Fruit fly (Drosophila melanogaster): Measurements from ENCODE around the gene eIF3e.

The eIF3e gene

dm6 chr3L:16805806-16806719 lies 19.3 kb upstream of the eIF3e start (continued):
- TF ChIP-seq chif (GFP tag; optimal IDR thresholded peaks at IDR 0.05), result peak in 1 of 2 experiments; percentile 26
- no peak for TF ChIP-seq CG5180 (GFP tag; optimal IDR thresholded peaks at IDR 0.05)
- no peak for TF ChIP-seq Max (GFP tag; optimal IDR thresholded peaks at IDR 0.05)
- TF ChIP-seq CG2678 (tag; optimal IDR thresholded peaks at IDR 0.05), result peak; percentile 73
- peak; percentile 10 for TF ChIP-seq fu2 (GFP tag; optimal IDR thresholded peaks at IDR 0.05)
- no peak for TF ChIP-seq cad (GFP tag; optimal IDR thresholded peaks at IDR 0.05)
- TF ChIP-seq H15 (GFP tag; IDR thresholded peaks at IDR 0.05), result no peak
- peak; percentile 51 for TF ChIP-seq sisA (GFP tag; IDR thresholded peaks at IDR 0.05)
- no peak for TF ChIP-seq vnd (GFP tag; IDR thresholded peaks at IDR 0.05; ENCODE audit: partially characterized antibody)
- no peak for TF ChIP-seq CG8478 (optimal IDR thresholded peaks at IDR 0.05)
- TF ChIP-seq CG12219 (GFP tag; optimal IDR thresholded peaks at IDR 0.05), result no peak
- TF ChIP-seq Blimp-1 (GFP tag; optimal IDR thresholded peaks at IDR 0.05), result peak; percentile 62
- TF ChIP-seq wdn (GFP tag; IDR thresholded peaks at IDR 0.05), result 0 out of 2 replicates have a peak, but pooled peaks have one; percentile 18
- no peak for TF ChIP-seq dmrt11E (tag; optimal IDR thresholded peaks at IDR 0.05)
- no peak for TF ChIP-seq CG2875 (GFP tag; optimal IDR thresholded peaks at IDR 0.05)
- peak; percentile 70 for TF ChIP-seq CG7556 (GFP tag; optimal IDR thresholded peaks at IDR 0.05)
- TF ChIP-seq CG6175 (GFP tag; IDR thresholded peaks at IDR 0.05), result 0 out of 3 replicates have a peak, but pooled peaks have one; percentile 21
- no peak for TF ChIP-seq run (tag; optimal IDR thresholded peaks at IDR 0.05)
- TF ChIP-seq CG10147 (GFP tag; optimal IDR thresholded peaks at IDR 0.05), result peak; percentile 53
- TF ChIP-seq ewg (GFP tag; optimal IDR thresholded peaks at IDR 0.05), result no peak
- TF ChIP-seq knrl (GFP tag; IDR thresholded peaks at IDR 0.05; ENCODE audit: partially characterized antibody), result no peak
- no peak for TF ChIP-seq Neu2 (GFP tag; optimal IDR thresholded peaks at IDR 0.05; ENCODE audit: borderline replicate concordance)
- no peak for TF ChIP-seq Oaz (GFP tag; IDR thresholded peaks at IDR 0.05)
- TF ChIP-seq toy (GFP tag; IDR thresholded peaks at IDR 0.05), result no peak
- no peak for TF ChIP-seq CG15011 (GFP tag; optimal IDR thresholded peaks at IDR 0.05)
- no peak for TF ChIP-seq Lpt (GFP tag; optimal IDR thresholded peaks at IDR 0.05)
- TF ChIP-seq Hmr (GFP tag; optimal IDR thresholded peaks at IDR 0.05), result peak; percentile 79
- TF ChIP-seq MESR4 (GFP tag; optimal IDR thresholded peaks at IDR 0.05), result no peak
- TF ChIP-seq CG12236 (GFP tag; optimal IDR thresholded peaks at IDR 0.05), result no peak
- TF ChIP-seq Hand (GFP tag; optimal IDR thresholded peaks at IDR 0.05), result peak; percentile 60
- no peak for TF ChIP-seq CG43689 (GFP tag; IDR thresholded peaks at IDR 0.05)
- TF ChIP-seq TFAM (GFP tag; optimal IDR thresholded peaks at IDR 0.05), result no peak
- peak; percentile 52 for TF ChIP-seq scrt (GFP tag; optimal IDR thresholded peaks at IDR 0.05)
- TF ChIP-seq NfI (GFP tag; optimal IDR thresholded peaks at IDR 0.05), result peak; percentile 24
- TF ChIP-seq seq (GFP tag; IDR thresholded peaks at IDR 0.05), result no peak; the same call in 1 of the 2 replicates
- 0 out of 3 replicates have a peak, but pooled peaks have one; percentile 20 for TF ChIP-seq CG11093 (GFP tag; IDR thresholded peaks at IDR 0.05)
- TF ChIP-seq CG17385 (GFP tag; optimal IDR thresholded peaks at IDR 0.05), result peak; percentile 83
- no peak for TF ChIP-seq sd (tag; optimal IDR thresholded peaks at IDR 0.05)
- TF ChIP-seq CG6765 (GFP tag; optimal IDR thresholded peaks at IDR 0.05), result no peak
- TF ChIP-seq CG4854 (GFP tag; optimal IDR thresholded peaks at IDR 0.05), result no peak
- no peak for TF ChIP-seq CG5953 (GFP tag; IDR thresholded peaks at IDR 0.05)
- TF ChIP-seq Dfd (GFP tag; optimal IDR thresholded peaks at IDR 0.05), result no peak
- TF ChIP-seq CG42726 (GFP tag; IDR thresholded peaks at IDR 0.05; ENCODE audit: partially characterized antibody), result no peak
- peak; percentile 46 for TF ChIP-seq CG8924 (tag; optimal IDR thresholded peaks at IDR 0.05)
- TF ChIP-seq hth (optimal IDR thresholded peaks at IDR 0.05), result no peak
- peak; percentile 56 for TF ChIP-seq HLH54F (GFP tag; optimal IDR thresholded peaks at IDR 0.05)
- TF ChIP-seq CG1603 (tag; optimal IDR thresholded peaks at IDR 0.05), result peak; percentile 46
- peak; percentile 50 for TF ChIP-seq CG6683 (GFP tag; optimal IDR thresholded peaks at IDR 0.05)
